5 fruit fly cellular contexts compared by ENCODE assay signal in the genomic region with DNA sequence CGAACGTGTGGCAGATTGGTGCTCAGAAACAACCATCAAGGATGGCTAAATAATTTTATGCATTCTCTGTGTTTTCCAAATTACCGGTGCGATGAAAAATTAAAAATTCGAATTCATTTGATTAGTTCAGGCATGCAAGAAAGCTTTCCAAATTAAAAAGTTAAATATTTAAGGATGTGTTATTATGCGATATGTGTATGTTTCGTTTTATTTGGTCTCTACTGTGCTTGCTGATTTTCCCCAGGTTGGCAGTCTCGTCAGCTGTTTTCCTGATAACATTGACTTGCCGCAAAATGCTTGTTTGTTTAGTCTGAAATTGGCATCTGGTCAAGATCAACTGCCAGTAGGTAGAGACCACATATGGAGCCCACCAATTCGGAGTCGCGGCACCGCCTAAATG.
TF ChIP-seq lines count a peak whose summit lies in the region.

Gene CG2611, plus strand, starts transcription at position 299 of the 400 bp plus-strand sequence.

- no peak for TF ChIP-seq CTCF in whole organism, embryonic (GFP tag; optimal IDR thresholded peaks at IDR 0.05; lab: Kevin White, UChicago)

TF ChIP-seq in whole organism, adult, 20 proteins besides CTCF, POLR2A, EP300 and RAD21 (continues in another document):
- TF ChIP-seq CG5204 (GFP tag; optimal IDR thresholded peaks at IDR 0.05; lab: Kevin White, UChicago) (no peak), CG14711 (tag; optimal IDR thresholded peaks at IDR 0.05; lab: Kevin White, UChicago) (no peak), CG12768 (GFP tag; optimal IDR thresholded peaks at IDR 0.05; lab: Kevin White, UChicago) (no peak), ovo (GFP tag; optimal IDR thresholded peaks at IDR 0.05; lab: Kevin White, UChicago) (no peak), Clk (GFP tag; optimal IDR thresholded peaks at IDR 0.05; lab: Kevin White, UChicago) (no peak), Mnt (GFP tag; optimal IDR thresholded peaks at IDR 0.05; lab: Kevin White, UChicago) (peak; percentile 18), CG1620 (GFP tag; optimal IDR thresholded peaks at IDR 0.05; lab: Kevin White, UChicago) (peak; percentile 33), cic (GFP tag; optimal IDR thresholded peaks at IDR 0.05; lab: Kevin White, UChicago) (no peak), pad (GFP tag; optimal IDR thresholded peaks at IDR 0.05; lab: Kevin White, UChicago) (no peak), CG7101 (tag; optimal IDR thresholded peaks at IDR 0.05; lab: Kevin White, UChicago) (peak; percentile 45), CG33017 (tag; optimal IDR thresholded peaks at IDR 0.05; lab: Kevin White, UChicago) (no peak), cnc (optimal IDR thresholded peaks at IDR 0.05; lab: Kevin White, UChicago) (no peak), Crg-1 (GFP tag; optimal IDR thresholded peaks at IDR 0.05; lab: Kevin White, UChicago) (peak; percentile 42), Hr96 (GFP tag; optimal IDR thresholded peaks at IDR 0.05; lab: Kevin White, UChicago) (no peak), CG11617 (GFP tag; optimal IDR thresholded peaks at IDR 0.05; lab: Kevin White, UChicago) (peak; percentile 55), bab1 (GFP tag; optimal IDR thresholded peaks at IDR 0.05; lab: Kevin White, UChicago) (peak; percentile 28), CG7045 (GFP tag; optimal IDR thresholded peaks at IDR 0.05; lab: Kevin White, UChicago) (no peak), tj (GFP tag; optimal IDR thresholded peaks at IDR 0.05; lab: Kevin White, UChicago) (no peak)

TF ChIP-seq in whole organism, embryonic, 481 proteins besides CTCF, POLR2A, EP300 and RAD21 (continues in another document):
- TF ChIP-seq CG2120 (GFP tag; optimal IDR thresholded peaks at IDR 0.05; lab: Kevin White, UChicago) (peak; percentile 68), CG11560 (tag; IDR thresholded peaks at IDR 0.05; lab: Robert Waterston, UW) (no peak), onecut (GFP tag; IDR thresholded peaks at IDR 0.05; lab: Robert Waterston, UW) (peak; percentile 28; the same call in 1 of the 2 replicates), ab (GFP tag; optimal IDR thresholded peaks at IDR 0.05; lab: Kevin White, UChicago) (no peak), zen (tag; optimal IDR thresholded peaks at IDR 0.05; lab: Kevin White, UChicago) (no peak), CG11723 (GFP tag; optimal IDR thresholded peaks at IDR 0.05; lab: Kevin White, UChicago) (no peak), CG7556 (GFP tag; optimal IDR thresholded peaks at IDR 0.05; lab: Kevin White, UChicago) (peak; percentile 42), chn (GFP tag; optimal IDR thresholded peaks at IDR 0.05; lab: Kevin White, UChicago) (peak; percentile 48), Dp (GFP tag; optimal IDR thresholded peaks at IDR 0.05; lab: Kevin White, UChicago) (peak; percentile 1), MESR4 (GFP tag; optimal IDR thresholded peaks at IDR 0.05; lab: Kevin White, UChicago) (peak; percentile 29), trem (tag; optimal IDR thresholded peaks at IDR 0.05; lab: Kevin White, UChicago) (peak; percentile 99), sisA (GFP tag; IDR thresholded peaks at IDR 0.05; lab: Robert Waterston, UW) (peak; percentile 52), shn (GFP tag; optimal IDR thresholded peaks at IDR 0.05; lab: Kevin White, UChicago) (peak; percentile 3), tap (tag; optimal IDR thresholded peaks at IDR 0.05; lab: Kevin White, UChicago) (no peak), YL-1 (GFP tag; optimal IDR thresholded peaks at IDR 0.05; lab: Kevin White, UChicago) (no peak), repo (GFP tag; optimal IDR thresholded peaks at IDR 0.05; lab: Kevin White, UChicago) (no peak), CG30403 (GFP tag; optimal IDR thresholded peaks at IDR 0.05; lab: Kevin White, UChicago) (peak; percentile 61), dan (GFP tag; IDR thresholded peaks at IDR 0.05; lab: Robert Waterston, UW) (no peak)

TF ChIP-seq in whole organism, prepupa, 60 proteins besides CTCF, POLR2A, EP300 and RAD21 (continues in another document):
- no peak for TF ChIP-seq CG6808 (GFP tag; optimal IDR thresholded peaks at IDR 0.05; lab: Kevin White, UChicago)
- no peak for TF ChIP-seq Smox (GFP tag; optimal IDR thresholded peaks at IDR 0.05; lab: Kevin White, UChicago)
- TF ChIP-seq CG6276 (GFP tag; optimal IDR thresholded peaks at IDR 0.05; lab: Kevin White, UChicago) = no peak
- TF ChIP-seq lz (GFP tag; optimal IDR thresholded peaks at IDR 0.05; lab: Kevin White, UChicago) = peak; percentile 60
- TF ChIP-seq cyc (GFP tag; optimal IDR thresholded peaks at IDR 0.05; lab: Kevin White, UChicago) = peak; percentile 51
- no peak for TF ChIP-seq Hr38 (GFP tag; optimal IDR thresholded peaks at IDR 0.05; lab: Kevin White, UChicago)
- no peak for TF ChIP-seq CG8632 (GFP tag; optimal IDR thresholded peaks at IDR 0.05; lab: Kevin White, UChicago)
- peak; percentile 59; the same call in 2 of the 3 replicates for TF ChIP-seq CG6163 (GFP tag; IDR thresholded peaks at IDR 0.05; lab: Robert Waterston, UW)
- TF ChIP-seq Gug (GFP tag; IDR thresholded peaks at IDR 0.05; lab: Robert Waterston, UW) = no peak
- no peak for TF ChIP-seq CG32006 (GFP tag; optimal IDR thresholded peaks at IDR 0.05; lab: Kevin White, UChicago)
- TF ChIP-seq Sox102F (GFP tag; optimal IDR thresholded peaks at IDR 0.05; lab: Kevin White, UChicago) = no peak
- TF ChIP-seq CG6792 (GFP tag; optimal IDR thresholded peaks at IDR 0.05; lab: Kevin White, UChicago) = no peak
- no peak for TF ChIP-seq net (GFP tag; optimal IDR thresholded peaks at IDR 0.05; lab: Kevin White, UChicago)
- 0 out of 3 replicates have a peak, but pooled peaks have one; percentile 30 for TF ChIP-seq eg (GFP tag; IDR thresholded peaks at IDR 0.05; lab: Robert Waterston, UW)
- TF ChIP-seq Hr39 (GFP tag; optimal IDR thresholded peaks at IDR 0.05; lab: Kevin White, UChicago) = peak; percentile 62
- no peak for TF ChIP-seq Blimp-1 (GFP tag; optimal IDR thresholded peaks at IDR 0.05; lab: Kevin White, UChicago)
- TF ChIP-seq CG9139 (GFP tag; optimal IDR thresholded peaks at IDR 0.05; lab: Kevin White, UChicago) = no peak
- no peak for TF ChIP-seq CG3919 (GFP tag; optimal IDR thresholded peaks at IDR 0.05; lab: Kevin White, UChicago)
- TF ChIP-seq CG7368 (GFP tag; optimal IDR thresholded peaks at IDR 0.05; lab: Kevin White, UChicago) = no peak

TF ChIP-seq in whole organism, pupa, 21 proteins besides CTCF, POLR2A, EP300 and RAD21:
- TF ChIP-seq fd96Ca (GFP tag; IDR thresholded peaks at IDR 0.05; lab: Robert Waterston, UW) (no peak), CG12605 (GFP tag; IDR thresholded peaks at IDR 0.05; lab: Robert Waterston, UW) (0 out of 2 replicates have a peak, but pooled peaks have one; percentile 11), Snoo (tag; optimal IDR thresholded peaks at IDR 0.05; lab: Kevin White, UChicago) (peak; percentile 45), CG15710 (tag; optimal IDR thresholded peaks at IDR 0.05; lab: Kevin White, UChicago) (peak; percentile 41), Ets98B (GFP tag; IDR thresholded peaks at IDR 0.05; lab: Robert Waterston, UW) (peak; percentile 28; the same call in 1 of the 2 replicates), CG14655 (GFP tag; optimal IDR thresholded peaks at IDR 0.05; lab: Kevin White, UChicago) (no peak), rn (GFP tag; IDR thresholded peaks at IDR 0.05; lab: Robert Waterston, UW) (no peak), EcR (GFP tag; optimal IDR thresholded peaks at IDR 0.05; lab: Kevin White, UChicago) (no peak), CG17806 (tag; optimal IDR thresholded peaks at IDR 0.05; lab: Kevin White, UChicago) (peak; percentile 39)

TF ChIP-seq in whole organism, wandering third instar larva, 38 proteins besides CTCF, POLR2A, EP300 and RAD21:
- no peak for TF ChIP-seq CrebA (GFP tag; optimal IDR thresholded peaks at IDR 0.05; lab: Kevin White, UChicago; ENCODE audit: borderline replicate concordance)
- no peak for TF ChIP-seq GATAd (GFP tag; optimal IDR thresholded peaks at IDR 0.05; lab: Kevin White, UChicago)
- no peak for TF ChIP-seq Hr78 (GFP tag; optimal IDR thresholded peaks at IDR 0.05; lab: Kevin White, UChicago)
- TF ChIP-seq woc (GFP tag; optimal IDR thresholded peaks at IDR 0.05; lab: Kevin White, UChicago) = peak; percentile 77
- TF ChIP-seq Mio (GFP tag; optimal IDR thresholded peaks at IDR 0.05; lab: Kevin White, UChicago) = no peak
- peak; percentile 79 for TF ChIP-seq Hr83 (GFP tag; optimal IDR thresholded peaks at IDR 0.05; lab: Kevin White, UChicago; ENCODE audit: poor library complexity, severe bottlenecking)
- peak; percentile 70 for TF ChIP-seq rgr (GFP tag; optimal IDR thresholded peaks at IDR 0.05; lab: Kevin White, UChicago)
- no peak for TF ChIP-seq sage (GFP tag; optimal IDR thresholded peaks at IDR 0.05; lab: Kevin White, UChicago)
- TF ChIP-seq Jra (GFP tag; optimal IDR thresholded peaks at IDR 0.05; lab: Kevin White, UChicago) = peak; percentile 15
- no peak for TF ChIP-seq tai (GFP tag; optimal IDR thresholded peaks at IDR 0.05; lab: Kevin White, UChicago)
- TF ChIP-seq Dif (GFP tag; optimal IDR thresholded peaks at IDR 0.05; lab: Kevin White, UChicago; ENCODE audit: partially characterized antibody) = no peak
- no peak for TF ChIP-seq br (GFP tag; optimal IDR thresholded peaks at IDR 0.05; lab: Kevin White, UChicago)
- no peak for TF ChIP-seq pan (optimal IDR thresholded peaks at IDR 0.05; lab: Kevin White, UChicago)
- peak; percentile 60 for TF ChIP-seq OdsH (GFP tag; optimal IDR thresholded peaks at IDR 0.05; lab: Kevin White, UChicago)
- no peak for TF ChIP-seq brk (GFP tag; optimal IDR thresholded peaks at IDR 0.05; lab: Kevin White, UChicago)
- TF ChIP-seq usp (GFP tag; optimal IDR thresholded peaks at IDR 0.05; lab: Kevin White, UChicago) = no peak
- no peak for TF ChIP-seq Sp1 (GFP tag; optimal IDR thresholded peaks at IDR 0.05; lab: Kevin White, UChicago)
- TF ChIP-seq h (GFP tag; optimal IDR thresholded peaks at IDR 0.05; lab: Kevin White, UChicago) = peak; percentile 63
- peak; percentile 39 for TF ChIP-seq ey (GFP tag; optimal IDR thresholded peaks at IDR 0.05; lab: Kevin White, UChicago)
- TF ChIP-seq dsf (GFP tag; optimal IDR thresholded peaks at IDR 0.05; lab: Kevin White, UChicago; ENCODE audit: borderline replicate concordance) = no peak
- TF ChIP-seq Rel (GFP tag; optimal IDR thresholded peaks at IDR 0.05; lab: Kevin White, UChicago) = no peak
- no peak for TF ChIP-seq Rel (tag; optimal IDR thresholded peaks at IDR 0.05; lab: Kevin White, UChicago)
- no peak for TF ChIP-seq fru (GFP tag; optimal IDR thresholded peaks at IDR 0.05; lab: Kevin White, UChicago)
- peak in 1 of 2 experiments; percentile 60 for TF ChIP-seq foxo (GFP tag; optimal IDR thresholded peaks at IDR 0.05; lab: Kevin White, UChicago)
- TF ChIP-seq dmrt93B (GFP tag; optimal IDR thresholded peaks at IDR 0.05; lab: Kevin White, UChicago) = no peak
- no peak for TF ChIP-seq Myc (optimal IDR thresholded peaks at IDR 0.05; lab: Kevin White, UChicago)
- TF ChIP-seq N (GFP tag; optimal IDR thresholded peaks at IDR 0.05; lab: Kevin White, UChicago) = no peak
- no peak for TF ChIP-seq lola (GFP tag; optimal IDR thresholded peaks at IDR 0.05; lab: Kevin White, UChicago)
- peak; percentile 55 for TF ChIP-seq HLH106 (tag; optimal IDR thresholded peaks at IDR 0.05; lab: Kevin White, UChicago)
- peak; percentile 32 for TF ChIP-seq CG9705 (GFP tag; optimal IDR thresholded peaks at IDR 0.05; lab: Kevin White, UChicago)
- no peak for TF ChIP-seq psq (GFP tag; optimal IDR thresholded peaks at IDR 0.05; lab: Kevin White, UChicago)
